Fruit fly (Drosophila melanogaster) whole organism: Measurements from ENCODE around the gene Kif19A.

ENCODE experiments used
- CG8478 ChIP-seq: fragments of >200 bp; optimal IDR thresholded peaks from 2 replicates; lab custom pipeline; 2018; ENCODE audit warnings: inconsistent platforms
- Dll ChIP-seq: fragments of >200 bp; optimal IDR thresholded peaks from 2 replicates; lab custom pipeline; 2017
- EcR ChIP-seq, 2 experiments: fragments of >200 bp; optimal IDR thresholded peaks; 2 replicates each; lab custom pipeline; 2017; ENCODE audit warnings: missing biosample characterization in 2 of 2, missing genetic modification characterization in 2 of 2, missing genetic modification reagents in 2 of 2
- pan ChIP-seq: fragments of >200 bp; optimal IDR thresholded peaks from 2 replicates; lab custom pipeline; 2017
- psq ChIP-seq: fragments of >200 bp; optimal IDR thresholded peaks from 2 replicates; lab custom pipeline; 2017
- usp ChIP-seq: fragments of >200 bp; optimal IDR thresholded peaks from 2 replicates; lab custom pipeline; 2017; ENCODE audit warnings: missing biosample characterization, missing genetic modification characterization, mixed read lengths

Gene Kif19A

dm6 chr3R:14122347-14122812 is 4.1 kb upstream of the Kif19A start, which contains the start of the genes Abi and twf:
Gene Abi (minus strand): TSS chr3R:14122420.
Gene twf (plus strand): TSS chr3R:14122654.
- TF ChIP-seq EcR (GFP tag; optimal IDR thresholded peaks at IDR 0.05; lab: Kevin White, UChicago), result no peak
- TF ChIP-seq psq (lab: Kevin White, UChicago), result no peak
- no peak for TF ChIP-seq Dll (lab: Kevin White, UChicago)
- TF ChIP-seq pan, result no peak
- no peak for TF ChIP-seq usp (GFP tag; lab: Kevin White, UChicago)
- no peak for TF ChIP-seq CG8478

- TF ChIP-seq usp (GFP tag; lab: Kevin White, UChicago) (no peak), pan (no peak), CG8478 (no peak), Dll (lab: Kevin White, UChicago) (no peak), EcR (GFP tag; optimal IDR thresholded peaks at IDR 0.05; lab: Kevin White, UChicago) (no peak), psq (lab: Kevin White, UChicago) (no peak)
Measured at dm6 chr3R:14116088-14116487, 2.2 kb downstream of the Kif19A start.

dm6 chr3R:14112066-14112465 is 6.2 kb downstream of the Kif19A start, which contains the start of gene CG14357:
Gene CG14357 (minus strand): TSS chr3R:14112166.
- TF ChIP-seq pan (no peak), CG8478 (no peak), usp (GFP tag; lab: Kevin White, UChicago) (no peak)

dm6 chr3R:14109145-14109544 is 9.1 kb downstream of the Kif19A start, which contains the start of gene Or88a:
Gene Or88a (plus strand): TSS chr3R:14109445.
- no peak for TF ChIP-seq Dll (lab: Kevin White, UChicago)
- no peak for TF ChIP-seq EcR (GFP tag; optimal IDR thresholded peaks at IDR 0.05; lab: Kevin White, UChicago)
- TF ChIP-seq pan, result no peak
- no peak for TF ChIP-seq psq (lab: Kevin White, UChicago)
- TF ChIP-seq usp (GFP tag; lab: Kevin White, UChicago), result no peak
- no peak for TF ChIP-seq CG8478

dm6 chr3R:14108158-14108921 is 9.9 kb downstream of the Kif19A start, which contains the start of gene CG12402:
Gene CG12402 (minus strand): TSS chr3R:14108321.
- TF ChIP-seq Dll (lab: Kevin White, UChicago), result peak; percentile 62
- no peak for TF ChIP-seq usp (GFP tag; lab: Kevin White, UChicago)

- TF ChIP-seq Dll (lab: Kevin White, UChicago) (no peak), EcR (GFP tag; optimal IDR thresholded peaks at IDR 0.05; lab: Kevin White, UChicago) (no peak), usp (GFP tag; lab: Kevin White, UChicago) (no peak), pan (no peak), psq (lab: Kevin White, UChicago) (no peak), CG8478 (no peak)
Measured at dm6 chr3R:14107597-14107996, 10.7 kb downstream of the Kif19A start.

- TF ChIP-seq psq (lab: Kevin White, UChicago) (no peak), EcR (GFP tag; optimal IDR thresholded peaks at IDR 0.05; lab: Kevin White, UChicago) (no peak)
Measured at dm6 chr3R:14103022-14103421, 15.2 kb downstream of the Kif19A start, which contains the start of gene PK1-R. Gene PK1-R (minus strand): TSS chr3R:14103122.

dm6 chr3R:14100962-14101361 is 17.3 kb downstream of the Kif19A start:
- TF ChIP-seq psq (lab: Kevin White, UChicago) (no peak), EcR (GFP tag; optimal IDR thresholded peaks at IDR 0.05; lab: Kevin White, UChicago) (no peak), usp (GFP tag; lab: Kevin White, UChicago) (no peak), CG8478 (no peak), pan (no peak), Dll (lab: Kevin White, UChicago) (no peak)

dm6 chr3R:14098527-14099109 is 19.6 kb downstream of the Kif19A start:
- no peak for TF ChIP-seq psq (lab: Kevin White, UChicago)
- no peak for TF ChIP-seq Dll (lab: Kevin White, UChicago)
- TF ChIP-seq pan, result no peak
- no peak for TF ChIP-seq CG8478

dm6 chr3R:14097980-14098379 is 20.3 kb downstream of the Kif19A start, which contains the start of gene CG9920:
Gene CG9920 (minus strand): TSS chr3R:14098080.
- TF ChIP-seq Dll (lab: Kevin White, UChicago) (no peak), pan (no peak), psq (lab: Kevin White, UChicago) (no peak), EcR (GFP tag; optimal IDR thresholded peaks at IDR 0.05; lab: Kevin White, UChicago) (no peak), CG8478 (no peak), usp (GFP tag; lab: Kevin White, UChicago) (no peak)

- no peak for TF ChIP-seq psq (lab: Kevin White, UChicago)
- TF ChIP-seq pan, result no peak
- TF ChIP-seq usp (GFP tag; lab: Kevin White, UChicago), result no peak
- no peak for TF ChIP-seq Dll (lab: Kevin White, UChicago)
- TF ChIP-seq CG8478, result no peak
- no peak for TF ChIP-seq EcR (GFP tag; optimal IDR thresholded peaks at IDR 0.05; lab: Kevin White, UChicago)
Measured at dm6 chr3R:14096792-14097191, 21.5 kb downstream of the Kif19A start, which contains the start of gene CCHa1. Gene CCHa1 (minus strand): TSS chr3R:14096835.

- TF ChIP-seq EcR (GFP tag; optimal IDR thresholded peaks at IDR 0.05; lab: Kevin White, UChicago) (no peak), usp (GFP tag; lab: Kevin White, UChicago) (no peak), psq (lab: Kevin White, UChicago) (no peak), Dll (lab: Kevin White, UChicago) (no peak), pan (no peak), CG8478 (no peak)
Measured at dm6 chr3R:14095916-14096315, 22.3 kb downstream of the Kif19A start.
